Worm (Caenorhabditis elegans): ENCODE results near the gene M163.8.

Gene M163.8

ce11 chrX:14476625-14477257, 8.2 kb upstream of the M163.8 start (continued):
- TF ChIP-seq nhr-28 (tag; optimal IDR thresholded peaks at IDR 0.05) (peak; percentile 52), Y48G9A.11 (GFP tag; IDR thresholded peaks at IDR 0.05) (no peak), pha-4 (GFP tag; IDR thresholded peaks at IDR 0.05) (peak; percentile 76; the same call in 1 of the 2 replicates), pha-4 (tag; optimal IDR thresholded peaks at IDR 0.05) (no peak), F26F4.8 (GFP tag; conservative IDR thresholded peaks at IDR 0.05) (peak; percentile 58; the same call in 1 of the 2 replicates), tra-1 (GFP tag; IDR thresholded peaks at IDR 0.05) (peak; percentile 64), dmd-9 (GFP tag; IDR thresholded peaks at IDR 0.05) (peak; percentile 56; the same call in 1 of the 2 replicates), php-3 (GFP tag; IDR thresholded peaks at IDR 0.05) (peak; percentile 61; the same call in 1 of the 2 replicates), mdt-29 (GFP tag; IDR thresholded peaks at IDR 0.05) (0 out of 2 replicates have a peak, but pooled peaks have one; percentile 11), daf-16 (GFP tag; optimal IDR thresholded peaks at IDR 0.05) (peak in 1 of 2 experiments; percentile 47), daf-16 (tag; optimal IDR thresholded peaks at IDR 0.05) (peak; percentile 78), rbr-2 (tag; optimal IDR thresholded peaks at IDR 0.05) (peak; percentile 59), T26A8.4 (GFP tag; IDR thresholded peaks at IDR 0.05) (0 out of 2 replicates have a peak, but pooled peaks have one; percentile 67), sdz-12 (GFP tag; optimal IDR thresholded peaks at IDR 0.05) (peak; percentile 39), ama-1 (optimal IDR thresholded peaks at IDR 0.05) (no peak), lin-13 (GFP tag; optimal IDR thresholded peaks at IDR 0.05) (peak; percentile 11), ctbp-1 (GFP tag; IDR thresholded peaks at IDR 0.05) (peak; percentile 60; the same call in 1 of the 2 replicates), dve-1 (tag; optimal IDR thresholded peaks at IDR 0.05; ENCODE audit: insufficient read depth) (no peak), unc-39 (tag; optimal IDR thresholded peaks at IDR 0.05) (no peak), madf-9 (GFP tag; conservative IDR thresholded peaks at IDR 0.05) (peak; percentile 66), nhr-111 (GFP tag; optimal IDR thresholded peaks at IDR 0.05) (peak; percentile 63), F49E8.2 (tag; optimal IDR thresholded peaks at IDR 0.05; ENCODE audit: borderline replicate concordance) (no peak), dmd-8 (GFP tag; IDR thresholded peaks at IDR 0.05) (peak; percentile 59; the same call in 1 of the 2 replicates), mxl-2 (GFP tag; conservative IDR thresholded peaks at IDR 0.05) (0 out of 2 replicates have a peak, but pooled peaks have one; percentile 45), fkh-10 (GFP tag; optimal IDR thresholded peaks at IDR 0.05) (no peak), Y105C5A.15 (GFP tag; IDR thresholded peaks at IDR 0.05) (0 out of 2 replicates have a peak, but pooled peaks have one; percentile 36), unc-62 (GFP tag; optimal IDR thresholded peaks at IDR 0.05 in 1 of 2) (no peak), unc-62 (tag; optimal IDR thresholded peaks at IDR 0.05) (no peak), F10B5.3 (tag; optimal IDR thresholded peaks at IDR 0.05) (peak; percentile 11), hlh-30 (tag; optimal IDR thresholded peaks at IDR 0.05; ENCODE audit: insufficient read depth) (peak; percentile 61), lim-7 (GFP tag; IDR thresholded peaks at IDR 0.05) (peak; percentile 68; the same call in 1 of the 2 replicates), lir-3 (tag; optimal IDR thresholded peaks at IDR 0.05) (peak; percentile 28), lin-29 (GFP tag; IDR thresholded peaks at IDR 0.05) (0 out of 2 replicates have a peak, but pooled peaks have one; percentile 44), tag-97 (GFP tag; IDR thresholded peaks at IDR 0.05) (0 out of 2 replicates have a peak, but pooled peaks have one; percentile 47), ceh-44 (GFP tag; IDR thresholded peaks at IDR 0.05) (no peak), zfp-2 (tag; optimal IDR thresholded peaks at IDR 0.05) (no peak), nhr-48 (tag; optimal IDR thresholded peaks at IDR 0.05) (peak; percentile 47), ztf-7 (tag; optimal IDR thresholded peaks at IDR 0.05) (peak; percentile 92), spr-1 (tag; optimal IDR thresholded peaks at IDR 0.05) (peak; percentile 41), ztf-11 (tag; optimal IDR thresholded peaks at IDR 0.05) (no peak), F37D6.2 (tag; optimal IDR thresholded peaks at IDR 0.05) (no peak)

- no peak for TF ChIP-seq hlh-11 (tag; optimal IDR thresholded peaks at IDR 0.05)
- TF ChIP-seq hmg-1.1 (GFP tag; IDR thresholded peaks at IDR 0.05) = peak; percentile 47; the same call in 1 of the 2 replicates
- TF ChIP-seq daf-8 (GFP tag; IDR thresholded peaks at IDR 0.05) = peak; percentile 46; the same call in 1 of the 2 replicates
- no peak for TF ChIP-seq lin-29 (GFP tag; IDR thresholded peaks at IDR 0.05)
- 0 out of 2 replicates have a peak, but pooled peaks have one; percentile 20 for TF ChIP-seq ceh-44 (GFP tag; IDR thresholded peaks at IDR 0.05)
- peak; percentile 76 for TF ChIP-seq snpc-4 (tag; optimal IDR thresholded peaks at IDR 0.05)
- no peak for TF ChIP-seq daf-16 (GFP tag; optimal IDR thresholded peaks at IDR 0.05)
- TF ChIP-seq daf-16 (tag; optimal IDR thresholded peaks at IDR 0.05) = peak; percentile 30
- TF ChIP-seq madf-5 (GFP tag; IDR thresholded peaks at IDR 0.05) = no peak
- no peak for TF ChIP-seq nhr-237 (tag; optimal IDR thresholded peaks at IDR 0.05)
- TF ChIP-seq mdt-29 (GFP tag; IDR thresholded peaks at IDR 0.05) = peak; percentile 57; the same call in 1 of the 2 replicates
- TF ChIP-seq dmd-9 (GFP tag; IDR thresholded peaks at IDR 0.05) = no peak
- peak; percentile 68; the same call in 1 of the 2 replicates for TF ChIP-seq dmd-8 (GFP tag; IDR thresholded peaks at IDR 0.05)
- 0 out of 2 replicates have a peak, but pooled peaks have one; percentile 44 for TF ChIP-seq egl-43 (GFP tag; IDR thresholded peaks at IDR 0.05)
- no peak for TF ChIP-seq tag-97 (GFP tag; IDR thresholded peaks at IDR 0.05)
- TF ChIP-seq dve-1 (tag; optimal IDR thresholded peaks at IDR 0.05; ENCODE audit: insufficient read depth) = peak; percentile 27
- peak; percentile 79; the same call in 1 of the 2 replicates for TF ChIP-seq Y105C5A.15 (GFP tag; IDR thresholded peaks at IDR 0.05)
- no peak for TF ChIP-seq attf-4 (tag; optimal IDR thresholded peaks at IDR 0.05)
- TF ChIP-seq lim-7 (GFP tag; IDR thresholded peaks at IDR 0.05) = peak; percentile 63; the same call in 1 of the 2 replicates
- no peak for TF ChIP-seq sdz-12 (GFP tag; optimal IDR thresholded peaks at IDR 0.05)
Measured at ce11 chrX:14477338-14477737, 7.6 kb upstream of the M163.8 start.

Data from whole organism, L4 larva.